Worm (Caenorhabditis elegans) whole organism, L4 larva: ENCODE data around the gene C27D9.2.

Experiments used
- F26F4.8 ChIP-seq: fragments of 200-800 bp; sonication (Bioruptor generic); conservative IDR thresholded peaks from 2 replicates; pipeline ENCODE4 v1.3.6; 2022; ENCODE audit warnings: missing genetic modification characterization, missing compliant biosample characterization
- F37D6.2 ChIP-seq: sonication (generic microtip); optimal IDR thresholded peaks from 2 replicates; lab custom pipeline; 2016; ENCODE audit warnings: mild to moderate bottlenecking, missing genetic modification characterization, missing compliant biosample characterization
- F49E8.2 ChIP-seq: sonication (generic microtip); optimal IDR thresholded peaks from 2 replicates; lab custom pipeline; 2016; ENCODE audit warnings: missing compliant biosample characterization, mild to moderate bottlenecking, missing genetic modification characterization, borderline replicate concordance
- T26A8.4 ChIP-seq: fragments of 200-800 bp; sonication (Bioruptor generic); IDR thresholded peaks from 2 replicates; pipeline ENCODE4 v1.3.6; 2022; ENCODE audit warnings: missing genetic modification characterization, missing compliant biosample characterization
- Y48G9A.11 ChIP-seq: fragments of 200-800 bp; sonication (Bioruptor generic); IDR thresholded peaks from 2 replicates; pipeline ENCODE4 v1.3.6; 2022; ENCODE audit warnings: missing genetic modification reagents, missing genetic modification characterization, missing compliant biosample characterization
- Y75B8A.6 ChIP-seq: fragments of 200-800 bp; sonication (Bioruptor generic); IDR thresholded peaks from 2 replicates; pipeline ENCODE4 v1.3.6; 2022; ENCODE audit warnings: missing genetic modification reagents, missing genetic modification characterization, missing compliant biosample characterization
- aha-1 ChIP-seq: fragments of 150-350 bp; peaks from one replicate; lab custom pipeline; 2014; ENCODE audit warnings: missing biosample characterization, missing genetic modification characterization
- arid-1 ChIP-seq: fragments of 200-800 bp; sonication (Bioruptor generic); conservative IDR thresholded peaks from 2 replicates; pipeline ENCODE4 v1.3.6; 2022; ENCODE audit warnings: missing genetic modification reagents, missing genetic modification characterization, missing compliant biosample characterization
- ceh-44 ChIP-seq: fragments of 200-800 bp; sonication (Bioruptor generic); IDR thresholded peaks from 2 replicates; pipeline ENCODE4 v1.3.6; 2022; ENCODE audit warnings: missing genetic modification reagents, missing genetic modification characterization, missing compliant biosample characterization
- daf-16 ChIP-seq, 3 experiments: sonication (generic microtip); optimal IDR thresholded peaks; 2 replicates each; lab custom pipeline; 2016 to 2017; ENCODE audit warnings: missing genetic modification characterization in 3 of 3, missing genetic modification reagents in 3 of 3, mild to moderate bottlenecking in 2 of 3, missing compliant biosample characterization in 2 of 3, missing biosample characterization in 1 of 3, moderate library complexity in 1 of 3
- daf-8 ChIP-seq: fragments of 200-800 bp; sonication (Bioruptor generic); IDR thresholded peaks from 2 replicates; pipeline ENCODE4 v1.3.6; 2022; ENCODE audit warnings: missing genetic modification characterization, missing compliant biosample characterization
- dmd-9 ChIP-seq: fragments of 200-800 bp; sonication (Bioruptor generic); IDR thresholded peaks from 2 replicates; pipeline ENCODE4 v1.3.6; 2022; ENCODE audit warnings: missing genetic modification reagents, missing genetic modification characterization, missing compliant biosample characterization
- duxl-1 ChIP-seq: sonication (generic microtip); optimal IDR thresholded peaks from 2 replicates; lab custom pipeline; 2016; ENCODE audit warnings: mild to moderate bottlenecking, missing genetic modification characterization, moderate library complexity, missing compliant biosample characterization; ENCODE audit not compliant: poor library complexity
- dve-1 ChIP-seq: sonication (generic microtip); optimal IDR thresholded peaks from 2 replicates; lab custom pipeline; 2017; ENCODE audit warnings: antibody characterized with exemption, mild to moderate bottlenecking, missing genetic modification characterization, missing compliant biosample characterization; ENCODE audit not compliant: insufficient read depth
- egl-27 ChIP-seq: sonication (generic microtip); optimal IDR thresholded peaks from 3 replicates; lab custom pipeline; 2017; ENCODE audit warnings: missing biosample characterization, missing genetic modification reagents, missing genetic modification characterization
- fkh-10 ChIP-seq: fragments of 150-350 bp; optimal IDR thresholded peaks from 2 replicates; lab custom pipeline; 2014; ENCODE audit warnings: missing biosample characterization, missing genetic modification reagents, missing genetic modification characterization
- fos-1 ChIP-seq: fragments of 150-350 bp; optimal IDR thresholded peaks from 2 replicates; lab custom pipeline; 2014; ENCODE audit warnings: missing biosample characterization, missing genetic modification characterization
- hif-1 ChIP-seq, 2 experiments: sonication (generic microtip); optimal IDR thresholded peaks; 2 replicates each; lab custom pipeline; 2016 to 2017; ENCODE audit warnings: missing compliant biosample characterization in 2 of 2, missing genetic modification characterization in 2 of 2, missing genetic modification reagents in 2 of 2, missing genotype in 2 of 2, mild to moderate bottlenecking in 1 of 2
- hlh-30 ChIP-seq: sonication (generic microtip); optimal IDR thresholded peaks from 2 replicates; lab custom pipeline; 2017; ENCODE audit warnings: antibody characterized with exemption, mild to moderate bottlenecking, missing genetic modification characterization, missing compliant biosample characterization; ENCODE audit not compliant: insufficient read depth
- hmg-1.1 ChIP-seq: fragments of 200-800 bp; sonication (Bioruptor generic); IDR thresholded peaks from 2 replicates; pipeline ENCODE4 v1.3.6; 2022; ENCODE audit warnings: missing genetic modification reagents, missing genetic modification characterization, missing compliant biosample characterization
- lim-7 ChIP-seq: fragments of 200-800 bp; sonication (Bioruptor generic); IDR thresholded peaks from 2 replicates; pipeline ENCODE4 v1.3.6; 2022; ENCODE audit warnings: missing genetic modification characterization, missing compliant biosample characterization
- lin-13 ChIP-seq: fragments of 150-350 bp; optimal IDR thresholded peaks from 2 replicates; lab custom pipeline; 2014; ENCODE audit warnings: missing biosample characterization, missing genetic modification reagents, missing genetic modification characterization
- lin-15B ChIP-seq: fragments of 150-350 bp; sonication (generic microtip); optimal IDR thresholded peaks from 3 replicates; lab custom pipeline; 2014; ENCODE audit warnings: missing biosample characterization, missing genetic modification characterization
- lin-38 ChIP-seq: fragments of 200-800 bp; sonication (Bioruptor generic); IDR thresholded peaks from 2 replicates; pipeline ENCODE4 v1.3.6; 2022; ENCODE audit warnings: missing genetic modification reagents, missing genetic modification characterization, missing compliant biosample characterization
- lin-39 ChIP-seq: fragments of 150-350 bp; optimal IDR thresholded peaks from 2 replicates; lab custom pipeline; 2014; ENCODE audit warnings: missing biosample characterization, missing genetic modification reagents, missing genetic modification characterization
- lsy-2 ChIP-seq, 2 experiments: fragments of 150-350 bp in 1 of 2; sonication (generic microtip) in 1 of 2; optimal IDR thresholded peaks; 2 replicates each; lab custom pipeline; 2014 to 2017; ENCODE audit warnings: missing biosample characterization in 2 of 2, missing genetic modification characterization in 2 of 2
- mdl-1 ChIP-seq, 2 experiments: fragments of 150-350 bp in 1 of 2; sonication (generic microtip) in 1 of 2; optimal IDR thresholded peaks; 2 replicates each; lab custom pipeline; 2014 to 2017; ENCODE audit warnings: missing biosample characterization in 2 of 2, missing genetic modification characterization in 2 of 2
- mdt-29 ChIP-seq: fragments of 200-800 bp; sonication (Bioruptor generic); IDR thresholded peaks from 2 replicates; pipeline ENCODE4 v1.3.6; 2022; ENCODE audit warnings: missing genetic modification reagents, missing genetic modification characterization, missing compliant biosample characterization
- mep-1 ChIP-seq: fragments of 150-350 bp; sonication (generic microtip); optimal IDR thresholded peaks from 3 replicates; lab custom pipeline; 2014; ENCODE audit warnings: missing biosample characterization, missing genetic modification characterization
- mes-2 ChIP-seq: sonication (generic microtip); optimal IDR thresholded peaks from 2 replicates; lab custom pipeline; 2016; ENCODE audit warnings: missing genotype, mild to moderate bottlenecking, missing genetic modification characterization, missing compliant biosample characterization; ENCODE audit not compliant: poor library complexity, severe bottlenecking
- nhr-10 ChIP-seq: fragments of 150-350 bp; optimal IDR thresholded peaks from 2 replicates; lab custom pipeline; 2014; ENCODE audit warnings: missing biosample characterization, missing genetic modification characterization
- nhr-102 ChIP-seq: sonication (generic microtip); optimal IDR thresholded peaks from 2 replicates; lab custom pipeline; 2016; ENCODE audit warnings: mild to moderate bottlenecking, missing genetic modification characterization, moderate library complexity, missing compliant biosample characterization
- nhr-11 ChIP-seq: fragments of 150-350 bp; optimal IDR thresholded peaks from 2 replicates; lab custom pipeline; 2014; ENCODE audit warnings: missing biosample characterization, missing genetic modification characterization
- nhr-237 ChIP-seq: sonication (generic microtip); optimal IDR thresholded peaks from 2 replicates; lab custom pipeline; 2017; ENCODE audit warnings: missing biosample characterization, missing genetic modification characterization
- nhr-25 ChIP-seq: sonication (generic microtip); optimal IDR thresholded peaks from 2 replicates; lab custom pipeline; 2017; ENCODE audit warnings: missing genetic modification characterization, mild to moderate bottlenecking, missing compliant biosample characterization, antibody characterized with exemption, moderate library complexity, borderline replicate concordance; ENCODE audit not compliant: insufficient read depth
- nhr-28 ChIP-seq: fragments of 150-350 bp; optimal IDR thresholded peaks from 2 replicates; lab custom pipeline; 2014; ENCODE audit warnings: missing biosample characterization, missing genetic modification characterization
- nhr-6 ChIP-seq: fragments of 150-350 bp; optimal IDR thresholded peaks from 2 replicates; lab custom pipeline; 2014; ENCODE audit warnings: missing biosample characterization, missing genetic modification characterization
- php-3 ChIP-seq: fragments of 200-800 bp; sonication (Bioruptor generic); IDR thresholded peaks from 2 replicates; pipeline ENCODE4 v1.3.6; 2022; ENCODE audit warnings: missing genetic modification reagents, missing genetic modification characterization, missing compliant biosample characterization
- pqm-1 ChIP-seq: sonication (generic microtip); optimal IDR thresholded peaks from 2 replicates; lab custom pipeline; 2017; ENCODE audit warnings: missing biosample characterization, missing genetic modification characterization
- saeg-2 ChIP-seq: fragments of 200-800 bp; sonication (Bioruptor generic); IDR thresholded peaks from 2 replicates; pipeline ENCODE4 v1.3.6; 2022; ENCODE audit warnings: missing genetic modification reagents, missing genetic modification characterization, missing compliant biosample characterization
- set-16 ChIP-seq: fragments of 200-800 bp; sonication (Bioruptor generic); IDR thresholded peaks from 2 replicates; pipeline ENCODE4 v1.3.6; 2022; ENCODE audit warnings: missing genetic modification reagents, missing genetic modification characterization, missing compliant biosample characterization
- skn-1 ChIP-seq: fragments of 150-350 bp; optimal IDR thresholded peaks from 2 replicates; lab custom pipeline; 2014; ENCODE audit warnings: missing biosample characterization, missing genetic modification characterization
- snpc-1.2 ChIP-seq: fragments of 200-800 bp; sonication (Bioruptor generic); IDR thresholded peaks from 2 replicates; pipeline ENCODE4 v1.3.6; 2022; ENCODE audit warnings: missing genetic modification reagents, missing genetic modification characterization, missing compliant biosample characterization
- spr-3 ChIP-seq: fragments of 200-800 bp; sonication (Bioruptor generic); optimal IDR thresholded peaks from 2 replicates; lab custom pipeline; 2018; ENCODE audit warnings: mild to moderate bottlenecking, missing genetic modification characterization, missing compliant biosample characterization
- unc-62 ChIP-seq, 3 experiments: fragments of 150-350 bp in 1 of 3; sonication (generic microtip); optimal IDR thresholded peaks in 2 of 3; peaks in 1 of 3; 1 replicate in 1 of 3; 2 replicates in 2 of 3; lab custom pipeline; 2014 to 2017; ENCODE audit warnings: missing biosample characterization in 3 of 3, missing genetic modification characterization in 3 of 3, missing genetic modification reagents in 3 of 3, missing genotype in 1 of 3
- zip-11 ChIP-seq: fragments of 200-800 bp; sonication (Bioruptor generic); IDR thresholded peaks from 2 replicates; pipeline ENCODE4 v1.3.6; 2022; ENCODE audit warnings: missing genetic modification characterization, missing compliant biosample characterization
- ztf-11 ChIP-seq: fragments of 150-350 bp; optimal IDR thresholded peaks from 2 replicates; lab custom pipeline; 2014; ENCODE audit warnings: missing biosample characterization, missing genetic modification characterization

C27D9.2 gene

ce11 chrII:4710120-4710519, 46.5 kb downstream of the C27D9.2 start, which contains the start of gene tag-151 (continued):
- 0 out of 2 replicates have a peak, but pooled peaks have one; percentile 25 for TF ChIP-seq saeg-2 (GFP tag; lab: Robert Waterston, UW)
- TF ChIP-seq dve-1 (tag; lab: Kevin White, UChicago) = peak; percentile 3
- TF ChIP-seq nhr-25 = no peak
- TF ChIP-seq F49E8.2 (tag; lab: Kevin White, UChicago) = no peak

- peak; percentile 58; the same call in 1 of the 2 replicates for TF ChIP-seq T26A8.4 (GFP tag; lab: Robert Waterston, UW)
- no peak for TF ChIP-seq nhr-237 (tag; lab: Kevin White, UChicago)
- TF ChIP-seq hmg-1.1 (GFP tag; lab: Robert Waterston, UW) = peak; percentile 57; the same call in 1 of the 2 replicates
- TF ChIP-seq lin-15B (tag; lab: Kevin White, UChicago) = no peak
- TF ChIP-seq mdt-29 (GFP tag; lab: Robert Waterston, UW) = no peak
- no peak for TF ChIP-seq lin-39
- peak; percentile 75 for TF ChIP-seq lin-38
- no peak for TF ChIP-seq skn-1
- no peak for TF ChIP-seq egl-27 (tag; lab: Kevin White, UChicago)
- TF ChIP-seq hlh-30 = peak; percentile 73
- TF ChIP-seq dve-1 (tag; lab: Kevin White, UChicago) = peak; percentile 59
- TF ChIP-seq nhr-6 (tag; lab: Kevin White, UChicago) = peak; percentile 67
- TF ChIP-seq php-3 (GFP tag; lab: Robert Waterston, UW) = no peak
- TF ChIP-seq zip-11 (GFP tag; lab: Robert Waterston, UW) = no peak
- no peak for TF ChIP-seq dmd-9 (GFP tag; lab: Robert Waterston, UW)
- TF ChIP-seq daf-8 (GFP tag; lab: Robert Waterston, UW) = no peak
- TF ChIP-seq snpc-1.2 (GFP tag; lab: Robert Waterston, UW) = no peak
- TF ChIP-seq mep-1 (tag; lab: Kevin White, UChicago) = peak; percentile 63
- TF ChIP-seq spr-3 (GFP tag; lab: Kevin White, UChicago) = no peak
- TF ChIP-seq nhr-102 (tag; lab: Kevin White, UChicago) = no peak
- peak; percentile 18; the same call in 1 of the 2 replicates for TF ChIP-seq Y48G9A.11
- TF ChIP-seq aha-1 (tag; lab: Kevin White, UChicago) = peak; percentile 87
- TF ChIP-seq lsy-2 (tag; optimal IDR thresholded peaks at IDR 0.05; lab: Kevin White, UChicago) = peak; percentile 70 to 97
- TF ChIP-seq ztf-11 (tag; lab: Kevin White, UChicago) = no peak
- TF ChIP-seq set-16 (GFP tag; lab: Robert Waterston, UW) = no peak
- TF ChIP-seq Y75B8A.6 (GFP tag; lab: Robert Waterston, UW) = no peak
- TF ChIP-seq daf-16 (GFP tag; optimal IDR thresholded peaks at IDR 0.05; lab: Kevin White, UChicago) = no peak
- TF ChIP-seq daf-16 (tag; optimal IDR thresholded peaks at IDR 0.05; lab: Kevin White, UChicago) = peak; percentile 21
- TF ChIP-seq F37D6.2 (tag; lab: Kevin White, UChicago) = no peak
- no peak for TF ChIP-seq F26F4.8 (GFP tag; lab: Robert Waterston, UW)
- no peak for TF ChIP-seq unc-62 (GFP tag; optimal IDR thresholded peaks at IDR 0.05 in 1 of 2; lab: Kevin White, UChicago)
- no peak for TF ChIP-seq unc-62 (tag; optimal IDR thresholded peaks at IDR 0.05; lab: Kevin White, UChicago)
- peak; percentile 47 for TF ChIP-seq nhr-28 (tag; lab: Kevin White, UChicago)
- no peak for TF ChIP-seq nhr-10 (tag; lab: Kevin White, UChicago)
- TF ChIP-seq mes-2 = peak; percentile 83
- TF ChIP-seq nhr-25 = peak; percentile 46
- no peak for TF ChIP-seq lim-7
- TF ChIP-seq fos-1 (tag; lab: Kevin White, UChicago) = no peak
- TF ChIP-seq hif-1 (tag; optimal IDR thresholded peaks at IDR 0.05; lab: Kevin White, UChicago) = peak in 1 of 2 experiments; percentile 11
- peak; percentile 5 for TF ChIP-seq nhr-11 (tag; lab: Kevin White, UChicago)
- TF ChIP-seq arid-1 (GFP tag; lab: Robert Waterston, UW) = no peak
- TF ChIP-seq pqm-1 (tag; lab: Kevin White, UChicago) = peak; percentile 51
- peak; percentile 75 for TF ChIP-seq lin-13 (GFP tag; lab: Kevin White, UChicago)
- peak in 1 of 2 experiments; percentile 24 for TF ChIP-seq mdl-1 (tag; optimal IDR thresholded peaks at IDR 0.05; lab: Kevin White, UChicago)
- TF ChIP-seq fkh-10 (GFP tag; lab: Kevin White, UChicago) = peak; percentile 5
- peak; percentile 11 for TF ChIP-seq duxl-1 (tag; lab: Kevin White, UChicago)
- no peak for TF ChIP-seq ceh-44
These were observed 50.2 kb downstream of the C27D9.2 start, which contains the start of the genes F10G7.9 and tsn-1 for ce11 chrII:4706359-4706871. Gene F10G7.9, minus strand, starts transcription at chrII:4706485. Gene tsn-1, plus strand, starts transcription at chrII:4706821.
